Worm (Caenorhabditis elegans) whole organism, L2 larva: ENCODE data around the gene glb-28.

Experiments
- F13H6.1 ChIP-seq: sonication (generic microtip); optimal IDR thresholded peaks from 2 replicates; lab custom pipeline; 2016; ENCODE audit warnings: missing genetic modification characterization, missing compliant biosample characterization
- ama-1 ChIP-seq: fragments of 150-350 bp; optimal IDR thresholded peaks from 2 replicates; lab custom pipeline; 2018; ENCODE audit warnings: inconsistent platforms
- ceh-82 ChIP-seq: fragments of 150-350 bp; optimal IDR thresholded peaks from 2 replicates; lab custom pipeline; 2014; ENCODE audit warnings: missing biosample characterization, missing genetic modification characterization
- fos-1 ChIP-seq: fragments of 150-350 bp; optimal IDR thresholded peaks from 2 replicates; lab custom pipeline; 2014; ENCODE audit warnings: missing biosample characterization, missing genetic modification characterization
- lin-13 ChIP-seq: fragments of 150-350 bp; optimal IDR thresholded peaks from 2 replicates; lab custom pipeline; 2014; ENCODE audit warnings: missing biosample characterization, missing genetic modification reagents, missing genetic modification characterization
- lin-39 ChIP-seq: fragments of 150-350 bp; optimal IDR thresholded peaks from 2 replicates; lab custom pipeline; 2014; ENCODE audit warnings: missing biosample characterization, missing genetic modification reagents, missing genetic modification characterization
- nhr-77 ChIP-seq: fragments of 150-350 bp; optimal IDR thresholded peaks from 2 replicates; lab custom pipeline; 2014; ENCODE audit warnings: missing biosample characterization, missing genetic modification characterization
- unc-62 ChIP-seq: fragments of 150-350 bp; optimal IDR thresholded peaks from 2 replicates; lab custom pipeline; 2014; ENCODE audit warnings: missing biosample characterization, missing genetic modification reagents, missing genetic modification characterization

DNA sequence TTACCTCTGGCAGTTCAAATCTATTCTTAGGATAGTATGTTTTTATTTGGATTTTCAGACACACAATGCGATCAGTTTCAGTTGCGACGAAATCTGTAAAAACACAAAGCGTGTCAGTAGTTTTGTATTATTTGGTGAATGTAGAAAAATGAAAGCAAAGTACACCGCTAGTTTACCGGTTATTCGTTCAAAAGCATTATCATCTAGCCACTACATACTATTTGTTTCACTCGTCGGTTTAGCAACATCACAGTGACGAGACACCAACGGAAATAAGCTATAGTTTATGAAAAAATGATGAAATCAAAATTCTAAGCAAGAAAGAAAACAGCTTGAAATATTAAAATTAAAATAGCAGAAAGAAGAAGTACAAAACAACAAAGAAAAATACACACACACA lies 46.4 kb downstream of the glb-28 start:
- TF ChIP-seq ceh-82: no peak
- no peak for TF ChIP-seq ama-1 (lab: Kevin White, UChicago)
- TF ChIP-seq nhr-77 (tag; lab: Kevin White, UChicago): no peak
- no peak for TF ChIP-seq lin-13 (GFP tag; lab: Kevin White, UChicago)
- TF ChIP-seq fos-1 (tag; lab: Kevin White, UChicago): no peak
- no peak for TF ChIP-seq F13H6.1 (tag; lab: Kevin White, UChicago)
- no peak for TF ChIP-seq lin-39 (tag; lab: Kevin White, UChicago)
- TF ChIP-seq unc-62 (GFP tag; lab: Kevin White, UChicago): no peak
